Fruit fly (Drosophila melanogaster): ENCODE data around the gene Sf3a1.

Sf3a1 gene

dm6 chr3R:16991781-16992180, 10.4 kb downstream of the Sf3a1 start, which contains the start of gene EMC2B (continued):
- TF ChIP-seq dm (GFP tag; optimal IDR thresholded peaks at IDR 0.05) (peak; percentile 43), CG2712 (tag; optimal IDR thresholded peaks at IDR 0.05) (peak; percentile 38), CG9932 (GFP tag; IDR thresholded peaks at IDR 0.05) (no peak), emc (GFP tag; optimal IDR thresholded peaks at IDR 0.05) (no peak), Usf (GFP tag; optimal IDR thresholded peaks at IDR 0.05) (no peak), pb (GFP tag; optimal IDR thresholded peaks at IDR 0.05) (peak; percentile 39), HmgZ (tag; optimal IDR thresholded peaks at IDR 0.05) (peak; percentile 52), ewg (GFP tag; optimal IDR thresholded peaks at IDR 0.05) (no peak), CG18476 (GFP tag; optimal IDR thresholded peaks at IDR 0.05) (peak; percentile 2), Bteb2 (GFP tag; optimal IDR thresholded peaks at IDR 0.05) (peak; percentile 10), vnd (GFP tag; IDR thresholded peaks at IDR 0.05; ENCODE audit: partially characterized antibody) (no peak), CG11085 (GFP tag; IDR thresholded peaks at IDR 0.05) (no peak), GATAe (GFP tag; conservative IDR thresholded peaks at IDR 0.05) (no peak), CG4730 (GFP tag; IDR thresholded peaks at IDR 0.05) (no peak), stwl (tag; optimal IDR thresholded peaks at IDR 0.05) (peak; percentile 88), CG6254 (GFP tag; optimal IDR thresholded peaks at IDR 0.05) (no peak), CG33213 (GFP tag; optimal IDR thresholded peaks at IDR 0.05) (peak; percentile 44), Mad (GFP tag; optimal IDR thresholded peaks at IDR 0.05) (no peak), Doc2 (GFP tag; IDR thresholded peaks at IDR 0.05) (no peak), unc-4 (GFP tag; IDR thresholded peaks at IDR 0.05; ENCODE audit: partially characterized antibody) (no peak), CG6683 (GFP tag; optimal IDR thresholded peaks at IDR 0.05) (no peak), tna (GFP tag; IDR thresholded peaks at IDR 0.05; ENCODE audit: partially characterized antibody) (no peak), CG11247 (GFP tag; IDR thresholded peaks at IDR 0.05) (no peak), CG9797 (GFP tag; optimal IDR thresholded peaks at IDR 0.05) (peak; percentile 53), CG7556 (GFP tag; optimal IDR thresholded peaks at IDR 0.05) (no peak), Mes4 (GFP tag; optimal IDR thresholded peaks at IDR 0.05) (no peak), CG4617 (GFP tag; optimal IDR thresholded peaks at IDR 0.05; ENCODE audit: borderline replicate concordance) (peak; percentile 77), CG13424 (tag; optimal IDR thresholded peaks at IDR 0.05) (peak; percentile 43), CG13894 (tag; optimal IDR thresholded peaks at IDR 0.05) (no peak), bsh (GFP tag; optimal IDR thresholded peaks at IDR 0.05) (peak in 1 of 2 experiments; percentile 8), vvl (GFP tag; IDR thresholded peaks at IDR 0.05) (no peak), CG10979 (tag; optimal IDR thresholded peaks at IDR 0.05) (no peak), crol (GFP tag; IDR thresholded peaks at IDR 0.05) (no peak), ken (GFP tag; IDR thresholded peaks at IDR 0.05) (no peak), ATbp (GFP tag; optimal IDR thresholded peaks at IDR 0.05) (no peak), sob (GFP tag; IDR thresholded peaks at IDR 0.05) (no peak), CG12219 (GFP tag; optimal IDR thresholded peaks at IDR 0.05) (no peak), ERR (GFP tag; optimal IDR thresholded peaks at IDR 0.05) (peak; percentile 5), CG15696 (tag; optimal IDR thresholded peaks at IDR 0.05) (peak; percentile 5), tin (GFP tag; optimal IDR thresholded peaks at IDR 0.05) (peak; percentile 23), ap (GFP tag; IDR thresholded peaks at IDR 0.05) (no peak), sqz (GFP tag; optimal IDR thresholded peaks at IDR 0.05) (no peak), sna (GFP tag; IDR thresholded peaks at IDR 0.05; ENCODE audit: partially characterized antibody) (no peak), shn (GFP tag; optimal IDR thresholded peaks at IDR 0.05) (peak; percentile 21), grau (tag; optimal IDR thresholded peaks at IDR 0.05) (peak; percentile 34), insv (GFP tag; optimal IDR thresholded peaks at IDR 0.05) (peak in 1 of 2 experiments; percentile 52), ara (GFP tag; IDR thresholded peaks at IDR 0.05) (no peak), NC2β (GFP tag; optimal IDR thresholded peaks at IDR 0.05) (peak; percentile 17), her (GFP tag; optimal IDR thresholded peaks at IDR 0.05) (no peak), Fer1 (GFP tag; optimal IDR thresholded peaks at IDR 0.05) (peak; percentile 24), CG9609 (GFP tag; optimal IDR thresholded peaks at IDR 0.05) (peak; percentile 41)
